Worm (Caenorhabditis elegans) whole organism, L4 larva: ENCODE measurements around the gene mec-12.

Experiments
- D1046.2 ChIP-seq: fragments of 200-800 bp; sonication (Bioruptor generic); IDR thresholded peaks from 2 replicates; pipeline ENCODE4 v1.3.6; 2022; ENCODE audit warnings: missing genetic modification characterization, missing compliant biosample characterization
- F10B5.3 ChIP-seq: sonication (generic microtip); optimal IDR thresholded peaks from 2 replicates; lab custom pipeline; 2016; ENCODE audit warnings: mild to moderate bottlenecking, missing genetic modification characterization, missing compliant biosample characterization
- F37D6.2 ChIP-seq: sonication (generic microtip); optimal IDR thresholded peaks from 2 replicates; lab custom pipeline; 2016; ENCODE audit warnings: mild to moderate bottlenecking, missing genetic modification characterization, missing compliant biosample characterization
- R02D3.7 ChIP-seq: fragments of 150-350 bp; sonication (generic microtip); optimal IDR thresholded peaks from 3 replicates; lab custom pipeline; 2014; ENCODE audit warnings: missing biosample characterization, missing genetic modification characterization
- T20F7.1 ChIP-seq: fragments of 200-800 bp; sonication (Bioruptor generic); optimal IDR thresholded peaks from 2 replicates; lab custom pipeline; 2018; ENCODE audit warnings: mild to moderate bottlenecking, missing genetic modification characterization, missing compliant biosample characterization
- ZK337.2 ChIP-seq: fragments of 200-800 bp; sonication (Bioruptor generic); IDR thresholded peaks from 2 replicates; pipeline ENCODE4 v1.3.6; 2022; ENCODE audit warnings: missing genetic modification reagents, missing genetic modification characterization, missing compliant biosample characterization
- aly-2 ChIP-seq: sonication (generic microtip); optimal IDR thresholded peaks from 2 replicates; lab custom pipeline; 2018; ENCODE audit warnings: missing biosample characterization, missing genetic modification characterization
- arid-1 ChIP-seq: fragments of 200-800 bp; sonication (Bioruptor generic); conservative IDR thresholded peaks from 2 replicates; pipeline ENCODE4 v1.3.6; 2022; ENCODE audit warnings: missing genetic modification reagents, missing genetic modification characterization, missing compliant biosample characterization
- attf-4 ChIP-seq: sonication (generic microtip); optimal IDR thresholded peaks from 3 replicates; lab custom pipeline; 2017; ENCODE audit warnings: missing biosample characterization, missing genetic modification characterization
- ceh-28 ChIP-seq: fragments of 150-350 bp; optimal IDR thresholded peaks from 2 replicates; lab custom pipeline; 2014; ENCODE audit warnings: missing biosample characterization, missing genetic modification reagents, missing genetic modification characterization
- ceh-44 ChIP-seq: fragments of 200-800 bp; sonication (Bioruptor generic); IDR thresholded peaks from 2 replicates; pipeline ENCODE4 v1.3.6; 2022; ENCODE audit warnings: missing genetic modification reagents, missing genetic modification characterization, missing compliant biosample characterization
- ceh-82 ChIP-seq: sonication (generic microtip); optimal IDR thresholded peaks from 2 replicates; lab custom pipeline; 2017; ENCODE audit warnings: missing biosample characterization, missing genetic modification characterization
- ces-1 ChIP-seq: fragments of 150-350 bp; sonication (generic microtip); optimal IDR thresholded peaks from 4 replicates; lab custom pipeline; 2014; ENCODE audit warnings: missing biosample characterization, missing genetic modification reagents, missing genetic modification characterization
- daf-8 ChIP-seq: fragments of 200-800 bp; sonication (Bioruptor generic); IDR thresholded peaks from 2 replicates; pipeline ENCODE4 v1.3.6; 2022; ENCODE audit warnings: missing genetic modification characterization, missing compliant biosample characterization
- dmd-9 ChIP-seq: fragments of 200-800 bp; sonication (Bioruptor generic); IDR thresholded peaks from 2 replicates; pipeline ENCODE4 v1.3.6; 2022; ENCODE audit warnings: missing genetic modification reagents, missing genetic modification characterization, missing compliant biosample characterization
- duxl-1 ChIP-seq: sonication (generic microtip); optimal IDR thresholded peaks from 2 replicates; lab custom pipeline; 2016; ENCODE audit warnings: mild to moderate bottlenecking, missing genetic modification characterization, moderate library complexity, missing compliant biosample characterization; ENCODE audit not compliant: poor library complexity
- egl-27 ChIP-seq: sonication (generic microtip); optimal IDR thresholded peaks from 3 replicates; lab custom pipeline; 2017; ENCODE audit warnings: missing biosample characterization, missing genetic modification reagents, missing genetic modification characterization
- hlh-11 ChIP-seq: fragments of 200-800 bp; sonication (Bioruptor generic); optimal IDR thresholded peaks from 2 replicates; lab custom pipeline; 2018; ENCODE audit warnings: mild to moderate bottlenecking, missing genetic modification characterization, missing compliant biosample characterization
- hlh-30 ChIP-seq: sonication (generic microtip); optimal IDR thresholded peaks from 2 replicates; lab custom pipeline; 2017; ENCODE audit warnings: antibody characterized with exemption, mild to moderate bottlenecking, missing genetic modification characterization, missing compliant biosample characterization; ENCODE audit not compliant: insufficient read depth
- hmg-1.1 ChIP-seq: fragments of 200-800 bp; sonication (Bioruptor generic); IDR thresholded peaks from 2 replicates; pipeline ENCODE4 v1.3.6; 2022; ENCODE audit warnings: missing genetic modification reagents, missing genetic modification characterization, missing compliant biosample characterization
- lin-13 ChIP-seq: fragments of 150-350 bp; optimal IDR thresholded peaks from 2 replicates; lab custom pipeline; 2014; ENCODE audit warnings: missing biosample characterization, missing genetic modification reagents, missing genetic modification characterization
- lin-15B ChIP-seq: fragments of 150-350 bp; sonication (generic microtip); optimal IDR thresholded peaks from 3 replicates; lab custom pipeline; 2014; ENCODE audit warnings: missing biosample characterization, missing genetic modification characterization
- lin-29 ChIP-seq: fragments of 200-800 bp; sonication (Bioruptor generic); IDR thresholded peaks from 2 replicates; pipeline ENCODE4 v1.3.6; 2022; ENCODE audit warnings: missing genetic modification reagents, missing genetic modification characterization, missing compliant biosample characterization
- lin-39 ChIP-seq: fragments of 150-350 bp; optimal IDR thresholded peaks from 2 replicates; lab custom pipeline; 2014; ENCODE audit warnings: missing biosample characterization, missing genetic modification reagents, missing genetic modification characterization
- lir-3 ChIP-seq: sonication (generic microtip); optimal IDR thresholded peaks from 2 replicates; lab custom pipeline; 2016; ENCODE audit warnings: mild to moderate bottlenecking, missing genetic modification characterization, missing compliant biosample characterization
- lsy-2 ChIP-seq, 2 experiments: fragments of 150-350 bp in 1 of 2; sonication (generic microtip) in 1 of 2; optimal IDR thresholded peaks; 2 replicates each; lab custom pipeline; 2014 to 2017; ENCODE audit warnings: missing biosample characterization in 2 of 2, missing genetic modification characterization in 2 of 2
- madf-9 ChIP-seq: fragments of 200-800 bp; sonication (Bioruptor generic); conservative IDR thresholded peaks from 2 replicates; pipeline ENCODE4 v1.3.6; 2022; ENCODE audit warnings: missing genetic modification reagents, missing genetic modification characterization, missing compliant biosample characterization
- mep-1 ChIP-seq: fragments of 150-350 bp; sonication (generic microtip); optimal IDR thresholded peaks from 3 replicates; lab custom pipeline; 2014; ENCODE audit warnings: missing biosample characterization, missing genetic modification characterization
- mes-2 ChIP-seq: sonication (generic microtip); optimal IDR thresholded peaks from 2 replicates; lab custom pipeline; 2016; ENCODE audit warnings: missing genotype, mild to moderate bottlenecking, missing genetic modification characterization, missing compliant biosample characterization; ENCODE audit not compliant: poor library complexity, severe bottlenecking
- mxl-2 ChIP-seq: fragments of 200-800 bp; sonication (Bioruptor generic); conservative IDR thresholded peaks from 2 replicates; pipeline ENCODE4 v1.3.6; 2022; ENCODE audit warnings: missing genetic modification reagents, missing genetic modification characterization, missing compliant biosample characterization
- nhr-102 ChIP-seq: sonication (generic microtip); optimal IDR thresholded peaks from 2 replicates; lab custom pipeline; 2016; ENCODE audit warnings: mild to moderate bottlenecking, missing genetic modification characterization, moderate library complexity, missing compliant biosample characterization
- nhr-11 ChIP-seq: fragments of 150-350 bp; optimal IDR thresholded peaks from 2 replicates; lab custom pipeline; 2014; ENCODE audit warnings: missing biosample characterization, missing genetic modification characterization
- nhr-25 ChIP-seq: sonication (generic microtip); optimal IDR thresholded peaks from 2 replicates; lab custom pipeline; 2017; ENCODE audit warnings: missing genetic modification characterization, mild to moderate bottlenecking, missing compliant biosample characterization, antibody characterized with exemption, moderate library complexity, borderline replicate concordance; ENCODE audit not compliant: insufficient read depth
- nhr-48 ChIP-seq: sonication (generic microtip); optimal IDR thresholded peaks from 2 replicates; lab custom pipeline; 2016; ENCODE audit warnings: mild to moderate bottlenecking, missing genetic modification characterization, missing compliant biosample characterization
- nhr-76 ChIP-seq: fragments of 150-350 bp; optimal IDR thresholded peaks from 2 replicates; lab custom pipeline; 2014; ENCODE audit warnings: missing biosample characterization, missing genetic modification characterization
- nhr-77 ChIP-seq: fragments of 150-350 bp; optimal IDR thresholded peaks from 2 replicates; lab custom pipeline; 2014; ENCODE audit warnings: missing biosample characterization, missing genetic modification characterization
- pha-4 ChIP-seq, 2 experiments: fragments of 150-350 bp in 1 of 2; fragments of 200-800 bp in 1 of 2; sonication (Bioruptor generic) in 1 of 2; IDR thresholded peaks in 1 of 2; optimal IDR thresholded peaks in 1 of 2; 2 replicates each; pipeline versions ENCODE4 v1.3.6 to Lab custom; 2014 to 2022; ENCODE audit warnings: missing genetic modification characterization in 2 of 2, missing genetic modification reagents in 2 of 2, missing biosample characterization in 1 of 2, missing compliant biosample characterization in 1 of 2
- set-16 ChIP-seq: fragments of 200-800 bp; sonication (Bioruptor generic); IDR thresholded peaks from 2 replicates; pipeline ENCODE4 v1.3.6; 2022; ENCODE audit warnings: missing genetic modification reagents, missing genetic modification characterization, missing compliant biosample characterization
- snpc-1.2 ChIP-seq: fragments of 200-800 bp; sonication (Bioruptor generic); IDR thresholded peaks from 2 replicates; pipeline ENCODE4 v1.3.6; 2022; ENCODE audit warnings: missing genetic modification reagents, missing genetic modification characterization, missing compliant biosample characterization
- spr-1 ChIP-seq: sonication (generic microtip); optimal IDR thresholded peaks from 2 replicates; lab custom pipeline; 2016; ENCODE audit warnings: mild to moderate bottlenecking, missing genetic modification characterization, missing compliant biosample characterization
- spr-3 ChIP-seq: fragments of 200-800 bp; sonication (Bioruptor generic); optimal IDR thresholded peaks from 2 replicates; lab custom pipeline; 2018; ENCODE audit warnings: mild to moderate bottlenecking, missing genetic modification characterization, missing compliant biosample characterization
- unc-130 ChIP-seq: sonication (generic microtip); optimal IDR thresholded peaks from 2 replicates; lab custom pipeline; 2016; ENCODE audit warnings: missing genetic modification reagents, missing genetic modification characterization, missing compliant biosample characterization
- unc-62 ChIP-seq, 3 experiments: fragments of 150-350 bp in 1 of 3; sonication (generic microtip); optimal IDR thresholded peaks in 2 of 3; peaks in 1 of 3; 1 replicate in 1 of 3; 2 replicates in 2 of 3; lab custom pipeline; 2014 to 2017; ENCODE audit warnings: missing biosample characterization in 3 of 3, missing genetic modification characterization in 3 of 3, missing genetic modification reagents in 3 of 3, missing genotype in 1 of 3
- zag-1 ChIP-seq: fragments of 150-350 bp; optimal IDR thresholded peaks from 2 replicates; lab custom pipeline; 2014; ENCODE audit warnings: missing biosample characterization, missing genetic modification characterization
- zfp-2 ChIP-seq: sonication (generic microtip); optimal IDR thresholded peaks from 2 replicates; lab custom pipeline; 2016; ENCODE audit warnings: mild to moderate bottlenecking, missing genetic modification characterization, missing compliant biosample characterization

Gene mec-12

DNA sequence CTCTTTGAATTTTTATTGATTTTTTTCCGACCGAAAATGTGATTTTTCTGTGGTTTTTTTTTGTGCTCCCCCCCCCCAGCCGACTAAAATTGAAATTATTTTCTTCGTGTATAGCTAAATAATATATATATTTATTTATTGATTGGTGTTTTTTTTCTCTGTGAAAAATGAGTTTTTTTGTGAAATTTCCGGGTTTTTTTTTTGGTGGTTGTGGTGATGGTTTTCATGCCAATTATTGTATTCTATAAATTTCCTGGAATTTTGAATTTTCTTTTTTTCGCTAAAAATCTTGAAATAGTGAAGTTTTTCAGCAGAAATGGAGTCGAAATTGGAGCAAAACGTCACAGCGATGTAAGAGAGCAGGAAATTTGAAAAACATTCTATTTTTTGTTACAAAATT lies 44.3 kb upstream of the mec-12 start, which contains the start of gene lmtr-5:
Gene lmtr-5, plus strand, starts transcription at position 301 of the 400 bp plus-strand sequence.
- no peak for TF ChIP-seq mep-1 (tag; lab: Kevin White, UChicago)
- TF ChIP-seq ceh-82: no peak
- TF ChIP-seq snpc-1.2 (GFP tag; lab: Robert Waterston, UW): no peak
- no peak for TF ChIP-seq lin-29
- no peak for TF ChIP-seq dmd-9 (GFP tag; lab: Robert Waterston, UW)
- TF ChIP-seq zag-1 (tag; lab: Kevin White, UChicago): no peak
- TF ChIP-seq ceh-28 (tag; lab: Kevin White, UChicago): no peak
- no peak for TF ChIP-seq daf-8
- TF ChIP-seq lin-15B (tag; lab: Kevin White, UChicago): no peak
- no peak for TF ChIP-seq egl-27 (tag; lab: Kevin White, UChicago)
- TF ChIP-seq nhr-76 (tag; lab: Kevin White, UChicago): no peak
- no peak for TF ChIP-seq zfp-2 (tag; lab: Kevin White, UChicago)
- no peak for TF ChIP-seq hlh-30
- TF ChIP-seq nhr-25 (tag; lab: Kevin White, UChicago): no peak
- no peak for TF ChIP-seq nhr-11 (tag; lab: Kevin White, UChicago)
- TF ChIP-seq unc-62 (GFP tag; optimal IDR thresholded peaks at IDR 0.05 in 1 of 2; lab: Kevin White, UChicago): no peak
- no peak for TF ChIP-seq unc-62 (tag; optimal IDR thresholded peaks at IDR 0.05; lab: Kevin White, UChicago)
- no peak for TF ChIP-seq aly-2 (tag; lab: Kevin White, UChicago)
- no peak for TF ChIP-seq R02D3.7
- TF ChIP-seq ZK337.2 (GFP tag; lab: Robert Waterston, UW): no peak

DNA sequence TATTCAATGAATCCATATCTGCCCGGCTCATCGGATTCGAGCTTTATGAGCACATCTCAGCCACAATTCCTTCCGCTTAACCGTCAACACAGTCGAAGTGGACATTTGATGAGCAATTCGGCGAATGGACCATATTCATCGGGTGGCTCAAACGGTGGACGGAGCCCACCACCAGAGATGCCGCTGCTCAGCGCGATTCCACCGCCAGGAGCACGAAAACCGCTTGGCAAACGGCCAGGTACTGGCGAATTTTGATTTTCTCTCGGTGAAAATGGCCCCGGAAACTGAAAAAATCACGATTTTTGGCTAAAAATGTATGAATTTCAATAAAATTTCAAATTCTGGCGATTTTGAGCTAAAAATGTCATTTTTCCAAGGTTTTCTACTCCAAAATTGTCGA lies 40.8 kb upstream of the mec-12 start:
- peak; percentile 61 for TF ChIP-seq set-16 (GFP tag; lab: Robert Waterston, UW)
- no peak for TF ChIP-seq D1046.2
- no peak for TF ChIP-seq nhr-77
- no peak for TF ChIP-seq F10B5.3 (tag; lab: Kevin White, UChicago)
- TF ChIP-seq F37D6.2 (tag; lab: Kevin White, UChicago): no peak
- TF ChIP-seq attf-4: no peak
- TF ChIP-seq egl-27 (tag; lab: Kevin White, UChicago): no peak

DNA sequence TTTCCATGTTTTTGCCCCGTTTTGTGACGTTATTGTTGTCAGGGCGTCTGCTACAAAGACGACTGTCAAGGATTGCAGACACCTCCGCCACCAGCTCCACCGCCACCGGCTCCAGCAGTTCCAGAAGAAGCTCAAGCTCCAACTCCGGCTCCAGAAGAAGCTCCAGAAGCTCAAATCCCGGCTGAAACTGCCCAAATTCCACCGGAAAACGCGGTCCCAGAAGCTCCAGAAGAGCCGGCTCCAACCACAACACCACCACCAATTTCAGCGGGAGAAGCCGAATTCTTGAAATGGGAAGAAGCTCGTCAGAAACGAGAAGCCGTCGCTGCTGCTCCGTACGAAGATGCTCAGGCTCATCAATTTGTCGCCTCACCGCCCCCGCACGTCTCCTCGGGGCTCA lies 37.7 kb upstream of the mec-12 start:
- TF ChIP-seq ceh-44 (GFP tag; lab: Robert Waterston, UW) (no peak), spr-3 (no peak), madf-9 (no peak), set-16 (GFP tag; lab: Robert Waterston, UW) (peak; percentile 90), lin-39 (tag; lab: Kevin White, UChicago) (no peak), mes-2 (tag; lab: Kevin White, UChicago) (no peak), ces-1 (GFP tag; lab: Kevin White, UChicago) (no peak), mxl-2 (GFP tag; lab: Robert Waterston, UW) (no peak)
- TF ChIP-seq, all 104 proteins: peak for 1

DNA sequence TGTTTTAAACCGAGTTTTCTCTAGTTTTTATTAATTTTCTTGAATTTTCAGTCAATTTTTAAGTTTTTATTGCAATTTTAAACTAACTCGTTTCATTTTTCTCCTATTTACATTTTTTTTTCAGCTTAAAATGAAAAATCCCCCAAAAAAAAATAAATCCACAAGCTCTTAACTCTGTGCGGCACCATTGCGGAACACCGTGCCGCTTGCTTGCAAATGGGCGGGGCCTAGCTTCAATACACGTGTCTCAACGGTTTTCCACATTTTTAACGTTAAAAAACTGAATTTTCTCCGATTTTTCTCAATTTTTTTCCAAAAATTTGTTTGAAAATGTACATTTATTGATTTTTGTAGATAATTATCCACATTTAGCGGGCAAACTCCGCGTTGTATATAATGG lies 36.0 kb upstream of the mec-12 start, which contains the start of gene R148.3:
Gene R148.3, plus strand, starts transcription at position 347 of the 400 bp plus-strand sequence.
- TF ChIP-seq hmg-1.1 (GFP tag; lab: Robert Waterston, UW) (peak; percentile 53; the same call in 1 of the 2 replicates), hlh-30 (peak; percentile 64), arid-1 (GFP tag; lab: Robert Waterston, UW) (0 out of 2 replicates have a peak, but pooled peaks have one; percentile 40), pha-4 (GFP tag; IDR thresholded peaks at IDR 0.05; lab: Robert Waterston, UW) (peak; percentile 53; the same call in 1 of the 2 replicates), pha-4 (tag; optimal IDR thresholded peaks at IDR 0.05; lab: Kevin White, UChicago) (no peak), lin-13 (peak; percentile 50), mep-1 (tag; lab: Kevin White, UChicago) (peak; percentile 69), unc-130 (GFP tag; lab: Kevin White, UChicago) (peak; percentile 59), lsy-2 (tag; optimal IDR thresholded peaks at IDR 0.05; lab: Kevin White, UChicago) (peak in 1 of 2 experiments; percentile 49), mes-2 (tag; lab: Kevin White, UChicago) (peak; percentile 88), T20F7.1 (no peak), R02D3.7 (no peak), hlh-11 (tag; lab: Kevin White, UChicago) (peak; percentile 15), lir-3 (tag; lab: Kevin White, UChicago) (no peak), spr-1 (peak; percentile 22), nhr-102 (tag; lab: Kevin White, UChicago) (peak; percentile 8), nhr-48 (peak; percentile 1), duxl-1 (tag; lab: Kevin White, UChicago) (peak; percentile 42)
